In genomic region chr3R:26121108-26121507, dm6 we compare ENCODE assay signal across 1 fruit fly cellular context.
A peak's percentile ranks its signal among the peaks of the same experiment; 100 is the strongest.
TF ChIP-seq lines count a peak whose summit lies in the region.

No protein-coding gene starts in this region.

TF ChIP-seq in whole organism, embryonic, 481 proteins besides CTCF, POLR2A, EP300 and RAD21 (continued from another document and continues in another):
- TF ChIP-seq lmd (GFP tag; IDR thresholded peaks at IDR 0.05; lab: Robert Waterston, UW) (peak; percentile 51; the same call in 1 of the 2 replicates), luna (GFP tag; optimal IDR thresholded peaks at IDR 0.05; lab: Kevin White, UChicago) (peak; percentile 22), cad (GFP tag; optimal IDR thresholded peaks at IDR 0.05; lab: Kevin White, UChicago) (no peak), emc (GFP tag; optimal IDR thresholded peaks at IDR 0.05; lab: Kevin White, UChicago) (no peak), dysf (GFP tag; IDR thresholded peaks at IDR 0.05; lab: Robert Waterston, UW) (peak; percentile 82; the same call in 2 of the 3 replicates), btn (GFP tag; optimal IDR thresholded peaks at IDR 0.05; lab: Kevin White, UChicago) (no peak), sob (GFP tag; IDR thresholded peaks at IDR 0.05; lab: Robert Waterston, UW) (peak; percentile 47; the same call in 1 of the 2 replicates), Sox102F (GFP tag; optimal IDR thresholded peaks at IDR 0.05; lab: Kevin White, UChicago) (peak; percentile 17), pita (GFP tag; optimal IDR thresholded peaks at IDR 0.05; lab: Kevin White, UChicago) (no peak), scrt (GFP tag; optimal IDR thresholded peaks at IDR 0.05; lab: Kevin White, UChicago) (peak; percentile 30), CG2120 (GFP tag; optimal IDR thresholded peaks at IDR 0.05; lab: Kevin White, UChicago) (peak; percentile 85), tin (GFP tag; optimal IDR thresholded peaks at IDR 0.05; lab: Kevin White, UChicago) (no peak), inv (GFP tag; IDR thresholded peaks at IDR 0.05; lab: Robert Waterston, UW; ENCODE audit: partially characterized antibody) (no peak), CG18619 (GFP tag; optimal IDR thresholded peaks at IDR 0.05; lab: Kevin White, UChicago) (peak; percentile 11), dmrt99B (tag; optimal IDR thresholded peaks at IDR 0.05; lab: Kevin White, UChicago) (peak; percentile 5), trem (tag; optimal IDR thresholded peaks at IDR 0.05; lab: Kevin White, UChicago) (no peak), Spps (tag; optimal IDR thresholded peaks at IDR 0.05; lab: Kevin White, UChicago) (no peak), PHDP (tag; optimal IDR thresholded peaks at IDR 0.05; lab: Kevin White, UChicago) (peak; percentile 53), CG2678 (tag; optimal IDR thresholded peaks at IDR 0.05; lab: Kevin White, UChicago) (peak; percentile 69), CG8290 (GFP tag; optimal IDR thresholded peaks at IDR 0.05; lab: Kevin White, UChicago) (no peak), CG8290 (tag; optimal IDR thresholded peaks at IDR 0.05; lab: Kevin White, UChicago) (no peak), Drgx (GFP tag; IDR thresholded peaks at IDR 0.05; lab: Robert Waterston, UW) (peak; percentile 24; the same call in 1 of the 2 replicates), Hand (GFP tag; optimal IDR thresholded peaks at IDR 0.05; lab: Kevin White, UChicago) (no peak), CG6689 (GFP tag; IDR thresholded peaks at IDR 0.05; lab: Robert Waterston, UW) (peak; percentile 49; the same call in 1 of the 2 replicates), Dp (GFP tag; optimal IDR thresholded peaks at IDR 0.05; lab: Kevin White, UChicago) (no peak), so (GFP tag; IDR thresholded peaks at IDR 0.05; lab: Robert Waterston, UW) (0 out of 3 replicates have a peak, but pooled peaks have one; percentile 22), slbo (GFP tag; IDR thresholded peaks at IDR 0.05; lab: Robert Waterston, UW) (peak; percentile 68), Lhr (GFP tag; optimal IDR thresholded peaks at IDR 0.05; lab: Kevin White, UChicago) (no peak), CG15011 (GFP tag; optimal IDR thresholded peaks at IDR 0.05; lab: Kevin White, UChicago) (peak; percentile 45), pho (GFP tag; optimal IDR thresholded peaks at IDR 0.05; lab: Kevin White, UChicago) (peak; percentile 54), Trl (optimal IDR thresholded peaks at IDR 0.05; lab: Kevin White, UChicago) (no peak), Trl (GFP tag; optimal IDR thresholded peaks at IDR 0.05; lab: Kevin White, UChicago) (no peak), kay (GFP tag; optimal IDR thresholded peaks at IDR 0.05; lab: Kevin White, UChicago) (peak; percentile 9), bsh (GFP tag; optimal IDR thresholded peaks at IDR 0.05; lab: Kevin White, UChicago) (no peak), CG12071 (GFP tag; optimal IDR thresholded peaks at IDR 0.05; lab: Kevin White, UChicago) (no peak), bcd (GFP tag; optimal IDR thresholded peaks at IDR 0.05; lab: Kevin White, UChicago) (peak; percentile 53), CG12219 (GFP tag; optimal IDR thresholded peaks at IDR 0.05; lab: Kevin White, UChicago) (no peak), Hr3 (GFP tag; optimal IDR thresholded peaks at IDR 0.05; lab: Kevin White, UChicago) (peak; percentile 17), CG10543 (GFP tag; optimal IDR thresholded peaks at IDR 0.05; lab: Kevin White, UChicago) (peak; percentile 20), CG1647 (GFP tag; optimal IDR thresholded peaks at IDR 0.05; lab: Kevin White, UChicago) (peak; percentile 17), CG6765 (GFP tag; optimal IDR thresholded peaks at IDR 0.05; lab: Kevin White, UChicago) (peak; percentile 55), usp (GFP tag; optimal IDR thresholded peaks at IDR 0.05; lab: Kevin White, UChicago) (no peak), Dip3 (GFP tag; optimal IDR thresholded peaks at IDR 0.05; lab: Kevin White, UChicago) (peak; percentile 66), CG32532 (GFP tag; IDR thresholded peaks at IDR 0.05; lab: Robert Waterston, UW) (peak; percentile 67), CG12104 (GFP tag; optimal IDR thresholded peaks at IDR 0.05; lab: Kevin White, UChicago) (no peak), CG9727 (GFP tag; optimal IDR thresholded peaks at IDR 0.05; lab: Kevin White, UChicago) (peak; percentile 62), CG11695 (GFP tag; IDR thresholded peaks at IDR 0.05; lab: Robert Waterston, UW) (peak; percentile 69; the same call in 2 of the 3 replicates), CG11504 (tag; optimal IDR thresholded peaks at IDR 0.05; lab: Kevin White, UChicago) (peak; percentile 46), gem (tag; optimal IDR thresholded peaks at IDR 0.05; lab: Kevin White, UChicago) (peak; percentile 63), exex (tag; optimal IDR thresholded peaks at IDR 0.05; lab: Kevin White, UChicago) (peak; percentile 19), CG12155 (GFP tag; optimal IDR thresholded peaks at IDR 0.05; lab: Kevin White, UChicago) (peak; percentile 36), CG16779 (GFP tag; IDR thresholded peaks at IDR 0.05; lab: Robert Waterston, UW) (no peak), CG13894 (tag; optimal IDR thresholded peaks at IDR 0.05; lab: Kevin White, UChicago) (peak; percentile 47), Hmr (GFP tag; optimal IDR thresholded peaks at IDR 0.05; lab: Kevin White, UChicago) (peak; percentile 78), cato (GFP tag; optimal IDR thresholded peaks at IDR 0.05; lab: Kevin White, UChicago; ENCODE audit: borderline replicate concordance) (no peak), gro (GFP tag; optimal IDR thresholded peaks at IDR 0.05; lab: Kevin White, UChicago) (peak; percentile 61), Med (GFP tag; lab: Kevin White, UChicago) (peak; percentile 81), CG7839 (tag; optimal IDR thresholded peaks at IDR 0.05; lab: Kevin White, UChicago) (peak; percentile 62), CG9437 (GFP tag; optimal IDR thresholded peaks at IDR 0.05; lab: Kevin White, UChicago) (no peak), sens (GFP tag; lab: Kevin White, UChicago) (peak; percentile 84), CG17385 (GFP tag; optimal IDR thresholded peaks at IDR 0.05; lab: Kevin White, UChicago) (peak; percentile 26), Fer1 (GFP tag; optimal IDR thresholded peaks at IDR 0.05; lab: Kevin White, UChicago) (peak; percentile 47), unpg (GFP tag; optimal IDR thresholded peaks at IDR 0.05; lab: Kevin White, UChicago) (peak; percentile 14), CG15514 (GFP tag; optimal IDR thresholded peaks at IDR 0.05; lab: Kevin White, UChicago) (peak; percentile 55), lab (GFP tag; optimal IDR thresholded peaks at IDR 0.05; lab: Kevin White, UChicago) (peak; percentile 73), CG9215 (GFP tag; IDR thresholded peaks at IDR 0.05; lab: Robert Waterston, UW) (peak; percentile 30), Dbx (GFP tag; IDR thresholded peaks at IDR 0.05; lab: Robert Waterston, UW) (peak; percentile 64; the same call in 2 of the 3 replicates), Lpt (GFP tag; optimal IDR thresholded peaks at IDR 0.05; lab: Kevin White, UChicago) (no peak), Dek (tag; optimal IDR thresholded peaks at IDR 0.05; lab: Kevin White, UChicago) (peak; percentile 53), slou (GFP tag; optimal IDR thresholded peaks at IDR 0.05; lab: Kevin White, UChicago) (peak; percentile 27), Nf-YC (tag; optimal IDR thresholded peaks at IDR 0.05; lab: Kevin White, UChicago) (no peak), Side (GFP tag; optimal IDR thresholded peaks at IDR 0.05; lab: Kevin White, UChicago) (no peak), E2f2 (GFP tag; IDR thresholded peaks at IDR 0.05; lab: Robert Waterston, UW) (peak; percentile 17; the same call in 1 of the 2 replicates), Oli (tag; optimal IDR thresholded peaks at IDR 0.05; lab: Kevin White, UChicago) (peak; percentile 36), CG6813 (GFP tag; optimal IDR thresholded peaks at IDR 0.05; lab: Kevin White, UChicago) (peak; percentile 41), caup (GFP tag; optimal IDR thresholded peaks at IDR 0.05; lab: Kevin White, UChicago; ENCODE audit: severe bottlenecking) (peak; percentile 52), CG15269 (tag; optimal IDR thresholded peaks at IDR 0.05; lab: Kevin White, UChicago) (peak; percentile 56), lola (GFP tag; optimal IDR thresholded peaks at IDR 0.05; lab: Kevin White, UChicago) (no peak), CG6854 (GFP tag; optimal IDR thresholded peaks at IDR 0.05; lab: Kevin White, UChicago) (peak; percentile 50), CG4854 (GFP tag; optimal IDR thresholded peaks at IDR 0.05; lab: Kevin White, UChicago) (no peak), tap (tag; optimal IDR thresholded peaks at IDR 0.05; lab: Kevin White, UChicago) (peak; percentile 19), CG33557 (GFP tag; optimal IDR thresholded peaks at IDR 0.05; lab: Kevin White, UChicago) (no peak), CG34422 (GFP tag; IDR thresholded peaks at IDR 0.05; lab: Robert Waterston, UW) (no peak), NfI (GFP tag; optimal IDR thresholded peaks at IDR 0.05; lab: Kevin White, UChicago) (peak; percentile 16), chinmo (GFP tag; IDR thresholded peaks at IDR 0.05; lab: Robert Waterston, UW; ENCODE audit: partially characterized antibody) (no peak), ato (GFP tag; IDR thresholded peaks at IDR 0.05; lab: Robert Waterston, UW; ENCODE audit: partially characterized antibody) (no peak), CG3838 (GFP tag; optimal IDR thresholded peaks at IDR 0.05; lab: Kevin White, UChicago) (no peak), ttk (GFP tag; IDR thresholded peaks at IDR 0.05; lab: Robert Waterston, UW) (no peak), vfl (GFP tag; optimal IDR thresholded peaks at IDR 0.05; lab: Kevin White, UChicago) (peak; percentile 5), Xbp1 (GFP tag; optimal IDR thresholded peaks at IDR 0.05; lab: Kevin White, UChicago) (no peak), pan (optimal IDR thresholded peaks at IDR 0.05; lab: Kevin White, UChicago) (no peak), pan (GFP tag; optimal IDR thresholded peaks at IDR 0.05 in 1 of 2, IDR thresholded peaks at IDR 0.05 in 1 of 2) (peak in 1 of 2 experiments; percentile 23), al (GFP tag; IDR thresholded peaks at IDR 0.05; lab: Robert Waterston, UW) (peak; percentile 17; the same call in 1 of the 2 replicates), chif (GFP tag; optimal IDR thresholded peaks at IDR 0.05; lab: Kevin White, UChicago) (peak in 1 of 2 experiments; percentile 35), Ptx1 (GFP tag; IDR thresholded peaks at IDR 0.05; lab: Robert Waterston, UW) (peak; percentile 48), CG1832 (GFP tag; optimal IDR thresholded peaks at IDR 0.05; lab: Kevin White, UChicago) (no peak), klu (GFP tag; IDR thresholded peaks at IDR 0.05; lab: Robert Waterston, UW) (0 out of 2 replicates have a peak, but pooled peaks have one; percentile 28), dm (GFP tag; optimal IDR thresholded peaks at IDR 0.05; lab: Kevin White, UChicago) (peak; percentile 21), lilli (GFP tag; optimal IDR thresholded peaks at IDR 0.05; lab: Kevin White, UChicago) (peak; percentile 60), sens-2 (GFP tag; IDR thresholded peaks at IDR 0.05; lab: Robert Waterston, UW) (no peak), vvl (GFP tag; IDR thresholded peaks at IDR 0.05; lab: Robert Waterston, UW) (0 out of 2 replicates have a peak, but pooled peaks have one; percentile 16), wdn (GFP tag; IDR thresholded peaks at IDR 0.05; lab: Robert Waterston, UW) (peak; percentile 52; the same call in 1 of the 2 replicates), gfzf (GFP tag; optimal IDR thresholded peaks at IDR 0.05; lab: Kevin White, UChicago) (no peak), nau (GFP tag; optimal IDR thresholded peaks at IDR 0.05; lab: Kevin White, UChicago) (no peak), CG9932 (GFP tag; IDR thresholded peaks at IDR 0.05; lab: Robert Waterston, UW) (peak; percentile 60), Hr51 (GFP tag; optimal IDR thresholded peaks at IDR 0.05; lab: Kevin White, UChicago) (peak in 1 of 2 experiments; percentile 37), CG1792 (GFP tag; optimal IDR thresholded peaks at IDR 0.05; lab: Kevin White, UChicago) (no peak), her (GFP tag; optimal IDR thresholded peaks at IDR 0.05; lab: Kevin White, UChicago) (no peak), BtbVII (GFP tag; optimal IDR thresholded peaks at IDR 0.05; lab: Kevin White, UChicago) (peak; percentile 8), CG12659 (GFP tag; optimal IDR thresholded peaks at IDR 0.05; lab: Kevin White, UChicago) (peak; percentile 36), D19B (GFP tag; optimal IDR thresholded peaks at IDR 0.05; lab: Kevin White, UChicago) (peak; percentile 36), CG17361 (GFP tag; IDR thresholded peaks at IDR 0.05; lab: Robert Waterston, UW) (peak; percentile 28; the same call in 1 of the 3 replicates), pb (GFP tag; optimal IDR thresholded peaks at IDR 0.05; lab: Kevin White, UChicago) (no peak), CG4328 (GFP tag; optimal IDR thresholded peaks at IDR 0.05; lab: Kevin White, UChicago) (no peak), CG3847 (GFP tag; IDR thresholded peaks at IDR 0.05; lab: Robert Waterston, UW) (peak; percentile 51), CG9817 (tag; optimal IDR thresholded peaks at IDR 0.05; lab: Kevin White, UChicago) (peak; percentile 48), CG14014 (GFP tag; IDR thresholded peaks at IDR 0.05; lab: Robert Waterston, UW) (peak; percentile 37; the same call in 1 of the 2 replicates), Fer3 (tag; optimal IDR thresholded peaks at IDR 0.05; lab: Kevin White, UChicago) (peak; percentile 48), Meics (GFP tag; optimal IDR thresholded peaks at IDR 0.05; lab: Kevin White, UChicago) (peak; percentile 56), CG13624 (GFP tag; optimal IDR thresholded peaks at IDR 0.05; lab: Kevin White, UChicago) (peak; percentile 15), CG13123 (GFP tag; optimal IDR thresholded peaks at IDR 0.05; lab: Kevin White, UChicago) (no peak), Max (GFP tag; optimal IDR thresholded peaks at IDR 0.05; lab: Kevin White, UChicago) (peak; percentile 27), cwo (GFP tag; optimal IDR thresholded peaks at IDR 0.05; lab: Kevin White, UChicago) (peak; percentile 57), Taf1 (GFP tag; IDR thresholded peaks at IDR 0.05; lab: Robert Waterston, UW) (0 out of 2 replicates have a peak, but pooled peaks have one; percentile 21), jigr1 (GFP tag; IDR thresholded peaks at IDR 0.05; lab: Robert Waterston, UW) (no peak), CG4282 (GFP tag; optimal IDR thresholded peaks at IDR 0.05; lab: Kevin White, UChicago) (no peak), HHEX (GFP tag; optimal IDR thresholded peaks at IDR 0.05; lab: Kevin White, UChicago) (peak; percentile 9), CG10959 (GFP tag; IDR thresholded peaks at IDR 0.05; lab: Robert Waterston, UW) (no peak), CG5245 (GFP tag; optimal IDR thresholded peaks at IDR 0.05; lab: Kevin White, UChicago) (no peak), CG3407 (GFP tag; optimal IDR thresholded peaks at IDR 0.05; lab: Kevin White, UChicago) (no peak), esg (GFP tag; conservative IDR thresholded peaks at IDR 0.05; lab: Robert Waterston, UW) (0 out of 2 replicates have a peak, but pooled peaks have one; percentile 16)
